Worm (Caenorhabditis elegans): ENCODE data around the gene dlc-5.

- TF ChIP-seq him-1 (tag; optimal IDR thresholded peaks at IDR 0.05) (no peak), W03F9.2 (tag; optimal IDR thresholded peaks at IDR 0.05) (no peak)
Observed at ce11 chrIV:6391566-6391965, 46.4 kb upstream of the dlc-5 start.

Data from whole organism, L4/young adult.